Worm (Caenorhabditis elegans) whole organism, young adult: ENCODE measurements around the gene T28D6.6.

ENCODE experiments used
- F37B4.10 ChIP-seq: fragments of 200-800 bp; sonication (Bioruptor generic); IDR thresholded peaks from 2 replicates; pipeline ENCODE4 v1.3.6; 2022; ENCODE audit warnings: missing genetic modification characterization, missing compliant biosample characterization
- F52B5.7 ChIP-seq: sonication (generic microtip); optimal IDR thresholded peaks from 2 replicates; lab custom pipeline; 2016; ENCODE audit warnings: mild to moderate bottlenecking, missing genetic modification characterization, missing compliant biosample characterization
- F57C9.4 ChIP-seq: sonication (generic microtip); optimal IDR thresholded peaks from 2 replicates; lab custom pipeline; 2017; ENCODE audit warnings: mild to moderate bottlenecking, missing genetic modification characterization, missing compliant biosample characterization
- akir-1 ChIP-seq: fragments of 200-800 bp; sonication (Bioruptor generic); optimal IDR thresholded peaks from 2 replicates; lab custom pipeline; 2018; ENCODE audit warnings: mild to moderate bottlenecking, missing genetic modification characterization, moderate library complexity, missing compliant biosample characterization
- aptf-2 ChIP-seq: fragments of 200-800 bp; sonication (Bioruptor generic); conservative IDR thresholded peaks from 2 replicates; pipeline ENCODE4 v1.3.6; 2022; ENCODE audit warnings: missing genetic modification reagents, missing genetic modification characterization, missing compliant biosample characterization
- attf-6 ChIP-seq: fragments of 200-800 bp; sonication (Bioruptor generic); IDR thresholded peaks from 2 replicates; pipeline ENCODE4 v1.3.6; 2022; ENCODE audit warnings: missing genetic modification reagents, missing genetic modification characterization, missing compliant biosample characterization
- hlh-26 ChIP-seq: fragments of 200-800 bp; sonication (Bioruptor generic); conservative IDR thresholded peaks from 2 replicates; pipeline ENCODE4 v1.3.6; 2022; ENCODE audit warnings: missing genetic modification reagents, missing genetic modification characterization, missing compliant biosample characterization
- lin-35 ChIP-seq, 3 experiments: fragments of 150-350 bp in 2 of 3; sonication (generic microtip) in 1 of 3; optimal IDR thresholded peaks; 2 replicates each; lab custom pipeline; 2014 to 2018; ENCODE audit warnings: missing biosample characterization in 3 of 3, missing genetic modification characterization in 3 of 3, missing genetic modification reagents in 3 of 3
- pha-4 ChIP-seq: fragments of 150-350 bp; sonication (generic microtip); optimal IDR thresholded peaks from 2 replicates; lab custom pipeline; 2014; ENCODE audit warnings: missing biosample characterization, missing genetic modification reagents, missing genetic modification characterization
- rpc-1 ChIP-seq, 2 experiments: fragments of 150-350 bp in 1 of 2; sonication (generic microtip) in 1 of 2; optimal IDR thresholded peaks; 2 replicates each; lab custom pipeline; 2014 to 2018; ENCODE audit warnings: missing biosample characterization in 1 of 2, missing genetic modification characterization in 1 of 2, missing genetic modification reagents in 1 of 2, missing genotype in 1 of 2
- snpc-4 ChIP-seq, 5 experiments: fragments of 150-350 bp in 1 of 5; sonication (generic microtip) in 4 of 5; optimal IDR thresholded peaks; 2 replicates each; lab custom pipeline; 2014 to 2018; ENCODE audit warnings: missing genetic modification characterization in 5 of 5, missing biosample characterization in 3 of 5, antibody characterized with exemption in 2 of 5, mild to moderate bottlenecking in 2 of 5, missing compliant biosample characterization in 2 of 5, missing genotype in 2 of 5, moderate library complexity in 2 of 5, missing genetic modification reagents in 1 of 5
- tlf-1 ChIP-seq: fragments of 200-800 bp; sonication (Bioruptor generic); optimal IDR thresholded peaks from 2 replicates; lab custom pipeline; 2018; ENCODE audit warnings: mild to moderate bottlenecking, missing genetic modification characterization, missing compliant biosample characterization
- zim-3 ChIP-seq: sonication (generic microtip); optimal IDR thresholded peaks from 2 replicates; lab custom pipeline; 2017; ENCODE audit warnings: mild to moderate bottlenecking, missing genetic modification characterization, moderate library complexity, missing compliant biosample characterization
- ztf-18 ChIP-seq: sonication (generic microtip); optimal IDR thresholded peaks from 2 replicates; lab custom pipeline; 2016; ENCODE audit warnings: missing genotype, mild to moderate bottlenecking, missing genetic modification characterization, missing compliant biosample characterization

ce11 chrIII:11378910-11379309 is 36.0 kb upstream of the T28D6.6 start:
- no peak for TF ChIP-seq F57C9.4 (tag; lab: Kevin White, UChicago)
- no peak for TF ChIP-seq snpc-4 (GFP tag; optimal IDR thresholded peaks at IDR 0.05; lab: Kevin White, UChicago)
- peak in 3 of 4 experiments; percentile 52 to 76 (median 60) for TF ChIP-seq snpc-4 (tag; optimal IDR thresholded peaks at IDR 0.05; lab: Kevin White, UChicago)
- TF ChIP-seq tlf-1 (GFP tag; lab: Kevin White, UChicago), result no peak
- TF ChIP-seq F37B4.10, result no peak
- TF ChIP-seq F52B5.7 (tag; lab: Kevin White, UChicago), result no peak
- TF ChIP-seq rpc-1 (optimal IDR thresholded peaks at IDR 0.05; lab: Kevin White, UChicago), result no peak
- no peak for TF ChIP-seq rpc-1 (tag; optimal IDR thresholded peaks at IDR 0.05; lab: Kevin White, UChicago)
- no peak for TF ChIP-seq attf-6 (GFP tag; lab: Robert Waterston, UW)
- no peak for TF ChIP-seq zim-3 (tag; lab: Kevin White, UChicago)
- TF ChIP-seq ztf-18, result no peak
- no peak for TF ChIP-seq lin-35 (GFP tag; optimal IDR thresholded peaks at IDR 0.05; lab: Kevin White, UChicago)
- no peak for TF ChIP-seq aptf-2 (GFP tag; lab: Robert Waterston, UW)
- TF ChIP-seq pha-4, result no peak
- TF ChIP-seq akir-1 (GFP tag; lab: Kevin White, UChicago), result no peak
- TF ChIP-seq hlh-26 (GFP tag; lab: Robert Waterston, UW), result no peak
